Worm (Caenorhabditis elegans): ENCODE measurements around the gene ipla-5.

The ipla-5 gene

DNA sequence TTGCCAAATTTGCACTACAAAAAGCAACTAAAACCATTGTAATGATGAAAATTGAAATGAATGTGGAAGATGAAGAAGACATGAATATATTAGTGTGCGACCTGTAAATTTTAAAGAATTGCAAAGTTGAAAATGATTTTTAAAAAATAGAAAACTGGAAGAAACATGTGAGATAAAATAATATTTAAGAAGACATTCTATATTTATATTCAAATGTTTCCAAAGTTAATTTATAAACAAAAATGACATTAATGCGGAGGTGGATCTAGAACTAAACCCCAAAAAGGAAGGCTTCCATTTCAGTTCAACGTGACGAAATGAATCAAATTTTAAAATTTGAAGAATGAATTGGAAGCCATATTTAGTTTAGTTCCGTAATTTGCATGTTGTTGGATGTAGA lies 35.8 kb upstream of the ipla-5 start, which contains the start of gene nlp-60:
nlp-60 (minus strand) TSS at position 101 of the 400 bp plus-strand sequence.
- TF ChIP-seq nhr-237 (tag; optimal IDR thresholded peaks at IDR 0.05) (no peak), flh-1 (GFP tag; optimal IDR thresholded peaks at IDR 0.05) (no peak), lin-32 (GFP tag; optimal IDR thresholded peaks at IDR 0.05) (no peak), unc-62 (GFP tag; optimal IDR thresholded peaks at IDR 0.05) (no peak), hlh-1 (tag; optimal IDR thresholded peaks at IDR 0.05) (no peak), ceh-43 (GFP tag; optimal IDR thresholded peaks at IDR 0.05) (no peak), drap-1 (GFP tag; optimal IDR thresholded peaks at IDR 0.05) (no peak), nhr-12 (tag; optimal IDR thresholded peaks at IDR 0.05) (no peak), snpc-4 (tag; optimal IDR thresholded peaks at IDR 0.05) (no peak)

DNA sequence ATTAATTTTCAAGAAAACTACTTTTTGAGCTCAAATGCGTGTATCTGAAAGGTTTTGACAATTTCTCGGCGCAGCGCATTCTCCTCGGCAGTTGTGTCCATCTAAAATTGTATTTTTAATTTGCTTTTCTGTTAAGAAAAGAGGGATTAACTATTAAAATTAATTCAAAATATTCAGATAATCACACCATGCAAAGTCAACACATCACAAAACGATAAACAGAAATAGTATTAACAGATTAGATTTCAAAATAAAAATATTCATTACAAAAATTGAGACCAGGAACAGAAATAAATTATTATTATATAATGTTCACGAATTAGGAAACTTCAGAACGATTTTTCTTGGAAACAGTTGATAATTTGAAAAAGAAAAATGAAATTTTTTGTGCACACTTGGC lies 28.5 kb upstream of the ipla-5 start, which contains the start of gene pole-2:
pole-2 (minus strand) TSS at position 101 of the 400 bp plus-strand sequence.
- TF ChIP-seq cnd-1 (tag; optimal IDR thresholded peaks at IDR 0.05), result no peak
- TF ChIP-seq lsy-2 (tag; optimal IDR thresholded peaks at IDR 0.05), result no peak
- no peak for TF ChIP-seq bed-3 (GFP tag; optimal IDR thresholded peaks at IDR 0.05)
- TF ChIP-seq zip-8 (tag; optimal IDR thresholded peaks at IDR 0.05), result no peak

DNA sequence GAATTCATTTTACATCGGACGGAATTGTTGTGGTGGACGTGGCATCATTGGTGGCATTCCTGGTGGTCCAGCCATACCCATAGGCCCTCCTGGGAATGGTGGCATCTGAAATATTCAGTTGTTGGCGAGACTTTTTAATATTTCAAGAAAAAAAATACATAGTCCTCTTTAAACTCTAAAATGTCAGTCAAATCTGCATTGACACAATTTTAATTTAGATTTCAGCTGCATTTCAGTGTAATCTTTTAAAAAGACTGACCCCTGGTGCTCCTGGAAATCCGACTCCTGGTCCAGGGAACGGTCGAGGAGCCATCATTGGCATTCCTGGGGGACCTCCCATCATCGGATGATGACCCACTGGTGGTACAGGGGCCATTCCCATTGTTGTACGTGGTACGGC lies 28.1 kb upstream of the ipla-5 start:
- TF ChIP-seq cnd-1 (tag; optimal IDR thresholded peaks at IDR 0.05) (no peak), ham-2 (GFP tag; optimal IDR thresholded peaks at IDR 0.05) (no peak), ceh-39 (tag; optimal IDR thresholded peaks at IDR 0.05) (no peak), nhr-237 (tag; optimal IDR thresholded peaks at IDR 0.05) (no peak), ceh-43 (GFP tag; optimal IDR thresholded peaks at IDR 0.05) (no peak), drap-1 (GFP tag; optimal IDR thresholded peaks at IDR 0.05) (no peak), nhr-2 (tag; optimal IDR thresholded peaks at IDR 0.05) (no peak), elt-1 (tag; optimal IDR thresholded peaks at IDR 0.05; ENCODE audit: borderline replicate concordance, insufficient read depth) (no peak), mls-2 (tag; optimal IDR thresholded peaks at IDR 0.05) (no peak), elt-3 (tag; optimal IDR thresholded peaks at IDR 0.05) (no peak), nhr-76 (tag; optimal IDR thresholded peaks at IDR 0.05) (no peak), lin-32 (GFP tag; optimal IDR thresholded peaks at IDR 0.05) (no peak), ceh-83 (GFP tag; optimal IDR thresholded peaks at IDR 0.05) (no peak), sem-2 (GFP tag; optimal IDR thresholded peaks at IDR 0.05) (no peak), bed-3 (GFP tag; optimal IDR thresholded peaks at IDR 0.05) (no peak), mep-1 (tag; optimal IDR thresholded peaks at IDR 0.05) (no peak), unc-62 (GFP tag; optimal IDR thresholded peaks at IDR 0.05) (no peak), blmp-1 (tag; optimal IDR thresholded peaks at IDR 0.05) (no peak), snpc-4 (tag; optimal IDR thresholded peaks at IDR 0.05) (no peak), lsy-2 (tag; optimal IDR thresholded peaks at IDR 0.05) (no peak)

DNA sequence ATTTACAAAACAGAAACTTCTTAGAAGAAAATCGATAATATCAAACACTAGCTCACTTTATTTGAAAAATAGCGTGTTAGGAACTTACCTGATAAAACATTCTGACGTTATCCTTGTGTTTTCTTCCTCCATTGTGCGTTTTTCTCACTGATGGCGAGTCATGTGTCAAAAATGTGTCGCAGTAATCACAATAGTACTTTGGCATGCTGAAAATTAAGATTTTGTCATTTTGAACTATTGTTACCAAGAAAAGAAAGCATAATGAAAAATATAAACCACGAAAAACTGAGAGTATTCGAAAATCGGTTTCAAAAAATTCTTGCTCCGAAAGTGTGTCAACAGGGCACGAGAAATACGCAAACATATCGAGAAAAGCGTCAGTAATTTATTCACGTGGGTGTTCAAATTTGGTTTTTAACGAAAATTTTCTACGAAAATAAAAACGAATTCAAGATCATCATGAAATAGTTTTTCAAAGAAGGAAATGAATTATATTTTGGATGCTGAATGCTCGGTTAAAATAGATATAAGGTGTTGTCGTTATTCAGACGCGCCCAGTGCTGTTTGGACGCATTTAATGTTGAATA lies 27.3 kb upstream of the ipla-5 start, which contains the start of gene snrp-3:
snrp-3 (minus strand) TSS at position 206 of the 587 bp plus-strand sequence.
- TF ChIP-seq lsy-2 (tag; optimal IDR thresholded peaks at IDR 0.05), result peak; percentile 72
- peak; percentile 41 for TF ChIP-seq lin-13 (tag; optimal IDR thresholded peaks at IDR 0.05)
- no peak for TF ChIP-seq unc-39 (tag; optimal IDR thresholded peaks at IDR 0.05)
- TF ChIP-seq hlh-1 (tag; optimal IDR thresholded peaks at IDR 0.05), result peak; percentile 38
- peak; percentile 54 for TF ChIP-seq ceh-39 (tag; optimal IDR thresholded peaks at IDR 0.05)
- TF ChIP-seq nhr-237 (tag; optimal IDR thresholded peaks at IDR 0.05), result peak; percentile 76
- no peak for TF ChIP-seq nhr-76 (tag; optimal IDR thresholded peaks at IDR 0.05)
- TF ChIP-seq mep-1 (tag; optimal IDR thresholded peaks at IDR 0.05), result peak; percentile 79
- peak; percentile 71 for TF ChIP-seq ces-1 (GFP tag; optimal IDR thresholded peaks at IDR 0.05)
- TF ChIP-seq nhr-2 (tag; optimal IDR thresholded peaks at IDR 0.05), result no peak
- TF ChIP-seq ham-2 (GFP tag; optimal IDR thresholded peaks at IDR 0.05), result no peak
- TF ChIP-seq ztf-11 (tag; optimal IDR thresholded peaks at IDR 0.05), result no peak
- TF ChIP-seq cnd-1 (tag; optimal IDR thresholded peaks at IDR 0.05), result peak; percentile 58
- TF ChIP-seq M03D4.4 (tag; optimal IDR thresholded peaks at IDR 0.05), result no peak
- peak; percentile 79 for TF ChIP-seq pha-4 (tag; optimal IDR thresholded peaks at IDR 0.05)
- TF ChIP-seq elt-3 (tag; optimal IDR thresholded peaks at IDR 0.05), result no peak
- no peak for TF ChIP-seq sptf-1 (tag; optimal IDR thresholded peaks at IDR 0.05)
- TF ChIP-seq ceh-83 (GFP tag; optimal IDR thresholded peaks at IDR 0.05), result no peak
- TF ChIP-seq drap-1 (GFP tag; optimal IDR thresholded peaks at IDR 0.05), result no peak
- peak; percentile 50 for TF ChIP-seq unc-120 (tag; optimal IDR thresholded peaks at IDR 0.05; ENCODE audit: poor library complexity, severe bottlenecking)
- TF ChIP-seq mab-5 (tag; optimal IDR thresholded peaks at IDR 0.05), result no peak
- peak; percentile 11 for TF ChIP-seq unc-62 (GFP tag; optimal IDR thresholded peaks at IDR 0.05)
- TF ChIP-seq zip-8 (tag; optimal IDR thresholded peaks at IDR 0.05), result no peak
- no peak for TF ChIP-seq tbx-8 (GFP tag; optimal IDR thresholded peaks at IDR 0.05)
- no peak for TF ChIP-seq flh-1 (GFP tag; optimal IDR thresholded peaks at IDR 0.05)
- TF ChIP-seq sem-2 (GFP tag; optimal IDR thresholded peaks at IDR 0.05), result no peak
- TF ChIP-seq mls-2 (tag; optimal IDR thresholded peaks at IDR 0.05), result no peak
